Fruit fly (Drosophila melanogaster) whole organism: ENCODE results near the gene CG18132.

Experiments used
- CG8478 ChIP-seq: fragments of >200 bp; optimal IDR thresholded peaks from 2 replicates; lab custom pipeline; 2018; ENCODE audit warnings: inconsistent platforms
- Dll ChIP-seq: fragments of >200 bp; optimal IDR thresholded peaks from 2 replicates; lab custom pipeline; 2017
- EcR ChIP-seq, 2 experiments: fragments of >200 bp; optimal IDR thresholded peaks; 2 replicates each; lab custom pipeline; 2017; ENCODE audit warnings: missing biosample characterization in 2 of 2, missing genetic modification characterization in 2 of 2, missing genetic modification reagents in 2 of 2
- pan ChIP-seq: fragments of >200 bp; optimal IDR thresholded peaks from 2 replicates; lab custom pipeline; 2017
- psq ChIP-seq: fragments of >200 bp; optimal IDR thresholded peaks from 2 replicates; lab custom pipeline; 2017
- usp ChIP-seq: fragments of >200 bp; optimal IDR thresholded peaks from 2 replicates; lab custom pipeline; 2017; ENCODE audit warnings: missing biosample characterization, missing genetic modification characterization, mixed read lengths

CG18132 gene

dm6 chr2L:1504288-1504687 lies 13.0 kb downstream of the CG18132 start:
- no peak for TF ChIP-seq psq (lab: Kevin White, UChicago)
- no peak for TF ChIP-seq EcR (GFP tag; optimal IDR thresholded peaks at IDR 0.05; lab: Kevin White, UChicago)
- TF ChIP-seq CG8478: no peak
- TF ChIP-seq usp (GFP tag; lab: Kevin White, UChicago): no peak
- TF ChIP-seq pan (lab: Kevin White, UChicago): no peak
- TF ChIP-seq Dll (lab: Kevin White, UChicago): no peak

dm6 chr2L:1502459-1503101 lies 14.7 kb downstream of the CG18132 start, which contains the start of gene CG7420:
Gene CG7420 (minus strand): TSS chr2L:1502904.
- TF ChIP-seq usp (GFP tag; lab: Kevin White, UChicago) (no peak), Dll (lab: Kevin White, UChicago) (no peak), CG8478 (no peak), EcR (GFP tag; optimal IDR thresholded peaks at IDR 0.05; lab: Kevin White, UChicago) (no peak), psq (lab: Kevin White, UChicago) (no peak), pan (lab: Kevin White, UChicago) (no peak)

- TF ChIP-seq Dll (lab: Kevin White, UChicago) (no peak), psq (lab: Kevin White, UChicago) (no peak), usp (GFP tag; lab: Kevin White, UChicago) (no peak), pan (lab: Kevin White, UChicago) (no peak), CG8478 (no peak), EcR (GFP tag; optimal IDR thresholded peaks at IDR 0.05; lab: Kevin White, UChicago) (no peak)
Observed at dm6 chr2L:1500312-1500711, 17.0 kb downstream of the CG18132 start, which contains the start of gene CG18131. Gene CG18131 (minus strand): TSS chr2L:1500608.

- no peak for TF ChIP-seq psq (lab: Kevin White, UChicago)
Observed at dm6 chr2L:1498966-1499554, 18.2 kb downstream of the CG18132 start.

dm6 chr2L:1496943-1497342 lies 20.3 kb downstream of the CG18132 start, which contains the start of gene CG31661:
Gene CG31661 (plus strand): TSS chr2L:1497243.
- TF ChIP-seq pan (lab: Kevin White, UChicago) (no peak), usp (GFP tag; lab: Kevin White, UChicago) (no peak), psq (lab: Kevin White, UChicago) (no peak), CG8478 (no peak), EcR (GFP tag; optimal IDR thresholded peaks at IDR 0.05; lab: Kevin White, UChicago) (no peak), Dll (lab: Kevin White, UChicago) (no peak)

- TF ChIP-seq psq (lab: Kevin White, UChicago) (no peak), pan (lab: Kevin White, UChicago) (no peak), usp (GFP tag; lab: Kevin White, UChicago) (no peak)
Observed at dm6 chr2L:1495160-1495559, 22.1 kb downstream of the CG18132 start, which contains the start of gene CG31926. Gene CG31926 (plus strand): TSS chr2L:1495460.

- TF ChIP-seq Dll (lab: Kevin White, UChicago): no peak
- no peak for TF ChIP-seq psq (lab: Kevin White, UChicago)
- TF ChIP-seq pan (lab: Kevin White, UChicago): no peak
- TF ChIP-seq usp (GFP tag; lab: Kevin White, UChicago): no peak
- TF ChIP-seq CG8478: no peak
- TF ChIP-seq EcR (GFP tag; optimal IDR thresholded peaks at IDR 0.05; lab: Kevin White, UChicago): no peak
Observed at dm6 chr2L:1493770-1494169, 23.5 kb downstream of the CG18132 start, which contains the start of gene CG33128. Gene CG33128 (plus strand): TSS chr2L:1494070.

- TF ChIP-seq Dll (lab: Kevin White, UChicago) (no peak), psq (lab: Kevin White, UChicago) (no peak), pan (lab: Kevin White, UChicago) (no peak), usp (GFP tag; lab: Kevin White, UChicago) (no peak), EcR (GFP tag; optimal IDR thresholded peaks at IDR 0.05; lab: Kevin White, UChicago) (no peak), CG8478 (no peak)
Observed at dm6 chr2L:1491791-1492345, 25.4 kb downstream of the CG18132 start, which contains the start of gene CG31928. Gene CG31928 (plus strand): TSS chr2L:1492295.

dm6 chr2L:1485975-1486665 lies 31.2 kb downstream of the CG18132 start:
- TF ChIP-seq usp (GFP tag; lab: Kevin White, UChicago) (no peak), CG8478 (no peak), Dll (lab: Kevin White, UChicago) (no peak), pan (lab: Kevin White, UChicago) (no peak), psq (lab: Kevin White, UChicago) (no peak), EcR (GFP tag; optimal IDR thresholded peaks at IDR 0.05; lab: Kevin White, UChicago) (no peak)

- TF ChIP-seq Dll (lab: Kevin White, UChicago): no peak
- no peak for TF ChIP-seq CG8478
- TF ChIP-seq usp (GFP tag; lab: Kevin White, UChicago): no peak
- TF ChIP-seq EcR (GFP tag; optimal IDR thresholded peaks at IDR 0.05; lab: Kevin White, UChicago): no peak
- no peak for TF ChIP-seq psq (lab: Kevin White, UChicago)
- no peak for TF ChIP-seq pan (lab: Kevin White, UChicago)
Observed at dm6 chr2L:1478488-1478887, 38.8 kb downstream of the CG18132 start.

dm6 chr2L:1476872-1477503 lies 40.3 kb downstream of the CG18132 start:
- TF ChIP-seq CG8478 (no peak), EcR (GFP tag; optimal IDR thresholded peaks at IDR 0.05; lab: Kevin White, UChicago) (no peak), pan (lab: Kevin White, UChicago) (no peak), Dll (lab: Kevin White, UChicago) (no peak)
